Worm (Caenorhabditis elegans) whole organism, L2 larva: Measurements from ENCODE around the gene sca-1.

Experiments used
- C34F6.9 ChIP-seq: fragments of 150-350 bp; optimal IDR thresholded peaks from 2 replicates; lab custom pipeline; 2014; ENCODE audit warnings: missing biosample characterization, missing genetic modification characterization
- F13H6.1 ChIP-seq: sonication (generic microtip); optimal IDR thresholded peaks from 2 replicates; lab custom pipeline; 2016; ENCODE audit warnings: missing genetic modification characterization, missing compliant biosample characterization
- Y55F3AM.14 ChIP-seq: fragments of 200-800 bp; sonication (Bioruptor generic); optimal IDR thresholded peaks from 2 replicates; lab custom pipeline; 2018; ENCODE audit warnings: mild to moderate bottlenecking, missing genetic modification characterization, missing compliant biosample characterization
- ZK546.5 ChIP-seq: sonication (generic microtip); optimal IDR thresholded peaks from 2 replicates; lab custom pipeline; 2017; ENCODE audit warnings: missing biosample characterization, missing genetic modification characterization
- blmp-1 ChIP-seq: sonication (generic microtip); optimal IDR thresholded peaks from 2 replicates; lab custom pipeline; 2017; ENCODE audit warnings: missing genetic modification characterization, mild to moderate bottlenecking, missing compliant biosample characterization, antibody characterized with exemption, moderate library complexity; ENCODE audit not compliant: insufficient read depth
- ceh-82 ChIP-seq: fragments of 150-350 bp; optimal IDR thresholded peaks from 2 replicates; lab custom pipeline; 2014; ENCODE audit warnings: missing biosample characterization, missing genetic modification characterization
- dmd-4 ChIP-seq: sonication (generic microtip); optimal IDR thresholded peaks from 2 replicates; lab custom pipeline; 2017; ENCODE audit warnings: missing biosample characterization, missing genetic modification characterization
- egl-27 ChIP-seq: sonication (generic microtip); optimal IDR thresholded peaks from 3 replicates; lab custom pipeline; 2017; ENCODE audit warnings: missing biosample characterization, missing genetic modification reagents, missing genetic modification characterization
- elt-1 ChIP-seq: fragments of 150-350 bp; optimal IDR thresholded peaks from 2 replicates; lab custom pipeline; 2014; ENCODE audit warnings: missing biosample characterization, missing genetic modification characterization
- fos-1 ChIP-seq: fragments of 150-350 bp; optimal IDR thresholded peaks from 2 replicates; lab custom pipeline; 2014; ENCODE audit warnings: missing biosample characterization, missing genetic modification characterization
- gmeb-1 ChIP-seq: fragments of 150-350 bp; optimal IDR thresholded peaks from 2 replicates; lab custom pipeline; 2014; ENCODE audit warnings: missing biosample characterization, missing genetic modification characterization
- lin-11 ChIP-seq: fragments of 150-350 bp; sonication (generic microtip); optimal IDR thresholded peaks from 2 replicates; lab custom pipeline; 2014; ENCODE audit warnings: missing biosample characterization, missing genetic modification characterization, inconsistent platforms, mixed read lengths
- lin-13 ChIP-seq: fragments of 150-350 bp; optimal IDR thresholded peaks from 2 replicates; lab custom pipeline; 2014; ENCODE audit warnings: missing biosample characterization, missing genetic modification reagents, missing genetic modification characterization
- lin-39 ChIP-seq: fragments of 150-350 bp; optimal IDR thresholded peaks from 2 replicates; lab custom pipeline; 2014; ENCODE audit warnings: missing biosample characterization, missing genetic modification reagents, missing genetic modification characterization
- lsy-2 ChIP-seq, 2 experiments: fragments of 150-350 bp in 1 of 2; sonication (generic microtip) in 1 of 2; optimal IDR thresholded peaks; 2 replicates each; lab custom pipeline; 2014 to 2017; ENCODE audit warnings: missing biosample characterization in 2 of 2, missing genetic modification characterization in 2 of 2
- mab-5 ChIP-seq: fragments of 150-350 bp; optimal IDR thresholded peaks from 2 replicates; lab custom pipeline; 2014; ENCODE audit warnings: missing biosample characterization, missing genetic modification characterization
- mbf-1 ChIP-seq: sonication (generic microtip); optimal IDR thresholded peaks from 2 replicates; lab custom pipeline; 2017; ENCODE audit warnings: missing biosample characterization, missing genetic modification characterization
- mdl-1 ChIP-seq, 2 experiments: fragments of 150-350 bp in 1 of 2; sonication (generic microtip) in 1 of 2; optimal IDR thresholded peaks; 2 replicates each; lab custom pipeline; 2017; ENCODE audit warnings: missing biosample characterization in 2 of 2, missing genetic modification characterization in 2 of 2
- nhr-10 ChIP-seq: sonication (generic microtip); optimal IDR thresholded peaks from 2 replicates; lab custom pipeline; 2017; ENCODE audit warnings: missing biosample characterization, missing genetic modification characterization
- nhr-11 ChIP-seq: fragments of 150-350 bp; optimal IDR thresholded peaks from 2 replicates; lab custom pipeline; 2014; ENCODE audit warnings: missing biosample characterization, missing genetic modification characterization
- nhr-12 ChIP-seq: fragments of 150-350 bp; optimal IDR thresholded peaks from 2 replicates; lab custom pipeline; 2014; ENCODE audit warnings: missing biosample characterization, missing genetic modification characterization
- nhr-129 ChIP-seq: fragments of 150-350 bp; optimal IDR thresholded peaks from 2 replicates; lab custom pipeline; 2014; ENCODE audit warnings: missing biosample characterization, missing genetic modification characterization
- nhr-21 ChIP-seq: fragments of 150-350 bp; optimal IDR thresholded peaks from 2 replicates; lab custom pipeline; 2014; ENCODE audit warnings: missing biosample characterization, missing genetic modification characterization
- nhr-23 ChIP-seq: fragments of 150-350 bp; optimal IDR thresholded peaks from 2 replicates; lab custom pipeline; 2014; ENCODE audit warnings: missing biosample characterization, missing genetic modification reagents, missing genetic modification characterization
- nhr-237 ChIP-seq: fragments of 150-350 bp; optimal IDR thresholded peaks from 2 replicates; lab custom pipeline; 2014; ENCODE audit warnings: missing biosample characterization, missing genetic modification characterization
- nhr-25 ChIP-seq: fragments of 150-350 bp; sonication (generic microtip); optimal IDR thresholded peaks from 3 replicates; lab custom pipeline; 2014; ENCODE audit warnings: missing biosample characterization, missing genetic modification characterization
- nhr-6 ChIP-seq: fragments of 150-350 bp; optimal IDR thresholded peaks from 2 replicates; lab custom pipeline; 2014; ENCODE audit warnings: missing biosample characterization, missing genetic modification characterization
- nhr-77 ChIP-seq: fragments of 150-350 bp; optimal IDR thresholded peaks from 2 replicates; lab custom pipeline; 2014; ENCODE audit warnings: missing biosample characterization, missing genetic modification characterization
- peb-1 ChIP-seq: fragments of 150-350 bp; optimal IDR thresholded peaks from 2 replicates; lab custom pipeline; 2014; ENCODE audit warnings: missing biosample characterization, missing genetic modification characterization
- sem-4 ChIP-seq: fragments of 150-350 bp; optimal IDR thresholded peaks from 2 replicates; lab custom pipeline; 2014; ENCODE audit warnings: missing biosample characterization, missing genetic modification reagents, missing genetic modification characterization
- sma-9 ChIP-seq, 2 experiments: fragments of 150-350 bp in 1 of 2; sonication (generic microtip) in 1 of 2; optimal IDR thresholded peaks; 2 replicates each; lab custom pipeline; 2014 to 2016; ENCODE audit warnings: missing genetic modification characterization in 2 of 2, mild to moderate bottlenecking in 1 of 2, missing biosample characterization in 1 of 2, missing compliant biosample characterization in 1 of 2, missing genetic modification reagents in 1 of 2, moderate library complexity in 1 of 2
- snpc-4 ChIP-seq: fragments of 150-350 bp; optimal IDR thresholded peaks from 2 replicates; lab custom pipeline; 2014; ENCODE audit warnings: missing biosample characterization, missing genetic modification characterization
- unc-39 ChIP-seq: fragments of 150-350 bp; optimal IDR thresholded peaks from 2 replicates; lab custom pipeline; 2014; ENCODE audit warnings: missing biosample characterization, missing genetic modification characterization
- unc-55 ChIP-seq: fragments of 150-350 bp; sonication (generic microtip); optimal IDR thresholded peaks from 3 replicates; lab custom pipeline; 2014; ENCODE audit warnings: missing biosample characterization, missing genetic modification reagents, missing genetic modification characterization
- unc-62 ChIP-seq: fragments of 150-350 bp; optimal IDR thresholded peaks from 2 replicates; lab custom pipeline; 2014; ENCODE audit warnings: missing biosample characterization, missing genetic modification reagents, missing genetic modification characterization
- zag-1 ChIP-seq: fragments of 150-350 bp; optimal IDR thresholded peaks from 2 replicates; lab custom pipeline; 2014; ENCODE audit warnings: missing biosample characterization, missing genetic modification characterization
- ztf-1 ChIP-seq: fragments of 200-800 bp; sonication (Bioruptor generic); conservative IDR thresholded peaks from 2 replicates; pipeline ENCODE4 v1.3.6; 2022; ENCODE audit warnings: missing genetic modification characterization, missing compliant biosample characterization
- ztf-4 ChIP-seq: fragments of 150-350 bp; optimal IDR thresholded peaks from 2 replicates; lab custom pipeline; 2014; ENCODE audit warnings: missing biosample characterization, missing genetic modification characterization

Gene sca-1

DNA sequence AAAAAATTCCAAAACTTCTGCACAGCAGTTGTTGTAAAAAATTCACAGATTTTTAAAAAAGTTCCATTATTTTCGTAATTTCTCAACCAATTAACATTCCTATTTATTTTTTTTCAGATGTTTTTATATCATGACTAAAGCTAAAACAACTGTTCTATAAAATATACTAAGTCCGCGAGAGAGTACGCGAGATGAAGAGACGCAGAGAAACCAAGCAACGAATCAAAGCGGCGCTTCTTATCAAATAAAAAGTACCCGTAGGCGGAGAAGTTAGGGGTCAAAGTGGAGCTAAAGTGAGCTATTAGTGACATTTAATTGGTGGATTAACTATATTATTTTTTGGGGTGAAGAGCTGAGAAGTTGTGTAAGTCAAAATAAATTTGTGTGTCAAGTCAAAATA, 16.0 kb upstream of the sca-1 start, which contains the start of gene sbsp-1:
sbsp-1 (plus strand) TSS at position 301 of the 400 bp plus-strand sequence.
- no peak for TF ChIP-seq nhr-237 (tag; lab: Kevin White, UChicago)
- no peak for TF ChIP-seq ZK546.5
- TF ChIP-seq zag-1 (tag; lab: Kevin White, UChicago) = no peak
- TF ChIP-seq F13H6.1 (tag; lab: Kevin White, UChicago) = no peak
- no peak for TF ChIP-seq lin-13 (GFP tag; lab: Kevin White, UChicago)
- no peak for TF ChIP-seq C34F6.9 (tag; lab: Kevin White, UChicago)

DNA sequence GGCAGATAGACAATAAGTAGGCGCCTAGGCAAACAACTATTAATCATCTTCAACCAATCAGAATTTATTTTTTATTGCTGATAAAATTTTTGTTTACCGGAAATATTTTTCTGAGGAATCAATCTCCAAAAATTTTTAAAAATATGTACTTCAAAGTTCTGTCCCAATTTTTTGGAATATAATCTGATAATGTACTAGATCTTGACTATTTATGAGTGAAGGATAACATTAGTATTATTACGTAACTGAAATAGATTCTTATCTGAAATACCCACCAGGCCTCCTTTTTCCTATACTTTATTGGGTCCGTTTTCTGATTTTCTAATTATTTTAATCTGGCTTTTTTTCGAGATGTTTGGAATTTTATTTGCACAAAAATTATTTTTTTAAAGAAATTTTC, 14.8 kb upstream of the sca-1 start:
- no peak for TF ChIP-seq nhr-6 (tag; lab: Kevin White, UChicago)
- TF ChIP-seq egl-27 (tag; lab: Kevin White, UChicago) = no peak
- TF ChIP-seq blmp-1 (tag; lab: Kevin White, UChicago) = no peak
- TF ChIP-seq unc-62 = no peak
- TF ChIP-seq lin-11 = no peak
- no peak for TF ChIP-seq gmeb-1 (tag; lab: Kevin White, UChicago)
- no peak for TF ChIP-seq peb-1 (tag; lab: Kevin White, UChicago)
- no peak for TF ChIP-seq nhr-11 (tag; lab: Kevin White, UChicago)
- TF ChIP-seq dmd-4 = no peak
- no peak for TF ChIP-seq snpc-4 (tag; lab: Kevin White, UChicago)
- TF ChIP-seq unc-55 (GFP tag; lab: Kevin White, UChicago) = no peak
- TF ChIP-seq mdl-1 (tag; optimal IDR thresholded peaks at IDR 0.05; lab: Kevin White, UChicago) = no peak
- TF ChIP-seq nhr-23 (tag; lab: Kevin White, UChicago) = no peak
- TF ChIP-seq Y55F3AM.14 (GFP tag; lab: Kevin White, UChicago) = no peak
- no peak for TF ChIP-seq nhr-12 (tag; lab: Kevin White, UChicago)
- no peak for TF ChIP-seq C34F6.9 (tag; lab: Kevin White, UChicago)
- TF ChIP-seq sem-4 (tag; lab: Kevin White, UChicago) = no peak

DNA sequence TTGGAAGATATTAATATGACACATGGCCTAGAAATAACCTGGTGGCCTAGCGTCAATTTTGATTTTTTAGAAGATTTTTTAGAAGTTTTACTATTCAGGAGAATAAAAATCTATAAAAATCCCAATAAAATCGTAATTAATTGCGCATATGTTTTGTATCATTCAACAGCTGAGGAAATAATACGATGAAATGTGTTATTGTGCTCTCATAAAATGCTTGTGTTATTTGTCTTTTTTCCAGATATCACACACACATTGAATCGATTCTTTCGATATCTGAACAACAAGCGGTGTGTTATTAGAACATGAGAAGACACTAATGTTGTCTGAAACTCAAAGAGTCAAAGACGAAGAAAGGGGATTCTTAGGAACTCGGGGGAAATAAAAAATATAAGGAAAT, 8.4 kb upstream of the sca-1 start:
- no peak for TF ChIP-seq mbf-1 (tag; lab: Kevin White, UChicago)
- no peak for TF ChIP-seq ztf-1
- TF ChIP-seq ceh-82 = no peak
- TF ChIP-seq sem-4 (tag; lab: Kevin White, UChicago) = no peak
- no peak for TF ChIP-seq lin-39 (tag; lab: Kevin White, UChicago)
- TF ChIP-seq elt-1 (tag; lab: Kevin White, UChicago) = no peak
- no peak for TF ChIP-seq nhr-12 (tag; lab: Kevin White, UChicago)
- no peak for TF ChIP-seq nhr-11 (tag; lab: Kevin White, UChicago)
- no peak for TF ChIP-seq nhr-25 (tag; lab: Kevin White, UChicago)
- no peak for TF ChIP-seq nhr-21
- no peak for TF ChIP-seq ztf-4 (tag; lab: Kevin White, UChicago)
- no peak for TF ChIP-seq Y55F3AM.14 (GFP tag; lab: Kevin White, UChicago)
- no peak for TF ChIP-seq nhr-129
- no peak for TF ChIP-seq lsy-2 (tag; optimal IDR thresholded peaks at IDR 0.05; lab: Kevin White, UChicago)
- TF ChIP-seq F13H6.1 (tag; lab: Kevin White, UChicago) = no peak
- no peak for TF ChIP-seq mab-5
- TF ChIP-seq fos-1 (tag; lab: Kevin White, UChicago) = no peak
- TF ChIP-seq zag-1 (tag; lab: Kevin White, UChicago) = no peak
- TF ChIP-seq nhr-237 (tag; lab: Kevin White, UChicago) = no peak
- no peak for TF ChIP-seq unc-55 (GFP tag; lab: Kevin White, UChicago)
- TF ChIP-seq, all 48 proteins: peak for 0

DNA sequence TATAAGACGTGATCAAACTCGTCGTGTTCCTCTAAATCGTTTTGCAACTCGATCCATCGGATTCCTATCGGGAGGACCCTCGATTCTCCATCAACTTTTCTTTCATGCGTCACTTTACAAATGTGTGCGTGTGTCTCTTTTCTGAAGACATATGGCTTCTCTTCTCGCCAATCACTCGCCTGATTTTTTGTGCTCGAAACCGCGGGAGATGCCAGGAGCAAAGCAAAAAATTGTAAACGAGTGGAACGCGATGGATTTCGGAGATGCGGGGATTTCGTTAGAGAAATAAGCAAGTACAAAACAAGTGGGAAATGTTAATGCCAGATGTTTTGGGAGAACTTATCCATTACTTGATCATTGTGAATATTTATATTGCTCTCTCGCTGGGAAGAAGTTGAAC, 7.6 kb upstream of the sca-1 start:
- TF ChIP-seq unc-39 (tag; lab: Kevin White, UChicago) = no peak
- TF ChIP-seq nhr-10 (tag; lab: Kevin White, UChicago) = no peak
- no peak for TF ChIP-seq nhr-21
- TF ChIP-seq F13H6.1 (tag; lab: Kevin White, UChicago) = peak; percentile 4
- TF ChIP-seq nhr-129 = peak; percentile 53
- no peak for TF ChIP-seq fos-1 (tag; lab: Kevin White, UChicago)
- no peak for TF ChIP-seq mbf-1 (tag; lab: Kevin White, UChicago)
- no peak for TF ChIP-seq mdl-1 (tag; optimal IDR thresholded peaks at IDR 0.05; lab: Kevin White, UChicago)
- no peak for TF ChIP-seq sma-9 (GFP tag; optimal IDR thresholded peaks at IDR 0.05; lab: Kevin White, UChicago)
- no peak for TF ChIP-seq sma-9 (tag; optimal IDR thresholded peaks at IDR 0.05; lab: Kevin White, UChicago)
- TF ChIP-seq nhr-77 (tag; lab: Kevin White, UChicago) = no peak
